Worm (Caenorhabditis elegans) whole organism, L4 larva: ENCODE measurements around the gene F15D4.4.
A peak's percentile ranks its signal among the peaks of the same experiment; 100 is the strongest.

Experiments
- F49E8.2 ChIP-seq: sonication (generic microtip); optimal IDR thresholded peaks from 2 replicates; lab custom pipeline; 2016; ENCODE audit warnings: missing compliant biosample characterization, mild to moderate bottlenecking, missing genetic modification characterization, borderline replicate concordance
- T20F7.1 ChIP-seq: fragments of 200-800 bp; sonication (Bioruptor generic); optimal IDR thresholded peaks from 2 replicates; lab custom pipeline; 2018; ENCODE audit warnings: mild to moderate bottlenecking, missing genetic modification characterization, missing compliant biosample characterization
- T26A8.4 ChIP-seq: fragments of 200-800 bp; sonication (Bioruptor generic); IDR thresholded peaks from 2 replicates; pipeline ENCODE4 v1.3.6; 2022; ENCODE audit warnings: missing genetic modification characterization, missing compliant biosample characterization
- Y75B8A.6 ChIP-seq: fragments of 200-800 bp; sonication (Bioruptor generic); IDR thresholded peaks from 2 replicates; pipeline ENCODE4 v1.3.6; 2022; ENCODE audit warnings: missing genetic modification reagents, missing genetic modification characterization, missing compliant biosample characterization
- aha-1 ChIP-seq: fragments of 150-350 bp; peaks from one replicate; lab custom pipeline; 2014; ENCODE audit warnings: missing biosample characterization, missing genetic modification characterization
- ama-1 ChIP-seq: fragments of 150-350 bp; optimal IDR thresholded peaks from 2 replicates; lab custom pipeline; 2014; ENCODE audit warnings: inconsistent platforms, mixed read lengths
- ceh-62 ChIP-seq: sonication (generic microtip); optimal IDR thresholded peaks from 2 replicates; lab custom pipeline; 2017; ENCODE audit warnings: missing biosample characterization, missing genetic modification characterization
- ces-1 ChIP-seq: fragments of 150-350 bp; sonication (generic microtip); optimal IDR thresholded peaks from 4 replicates; lab custom pipeline; 2014; ENCODE audit warnings: missing biosample characterization, missing genetic modification reagents, missing genetic modification characterization
- daf-16 ChIP-seq, 3 experiments: sonication (generic microtip); optimal IDR thresholded peaks; 2 replicates each; lab custom pipeline; 2016 to 2017; ENCODE audit warnings: missing genetic modification characterization in 3 of 3, missing genetic modification reagents in 3 of 3, mild to moderate bottlenecking in 2 of 3, missing compliant biosample characterization in 2 of 3, missing biosample characterization in 1 of 3, moderate library complexity in 1 of 3
- dmd-6 ChIP-seq: fragments of 200-800 bp; sonication (Bioruptor generic); IDR thresholded peaks from 2 replicates; pipeline ENCODE4 v1.3.6; 2022; ENCODE audit warnings: missing genetic modification reagents, missing genetic modification characterization, missing compliant biosample characterization
- dmd-8 ChIP-seq: fragments of 200-800 bp; sonication (Bioruptor generic); IDR thresholded peaks from 2 replicates; pipeline ENCODE4 v1.3.6; 2022; ENCODE audit warnings: missing genetic modification characterization, missing compliant biosample characterization
- dpl-1 ChIP-seq: fragments of 150-350 bp; optimal IDR thresholded peaks from 2 replicates; lab custom pipeline; 2014; ENCODE audit warnings: missing biosample characterization, missing genetic modification reagents, missing genetic modification characterization
- dve-1 ChIP-seq: sonication (generic microtip); optimal IDR thresholded peaks from 2 replicates; lab custom pipeline; 2017; ENCODE audit warnings: antibody characterized with exemption, mild to moderate bottlenecking, missing genetic modification characterization, missing compliant biosample characterization; ENCODE audit not compliant: insufficient read depth
- egl-27 ChIP-seq: sonication (generic microtip); optimal IDR thresholded peaks from 3 replicates; lab custom pipeline; 2017; ENCODE audit warnings: missing biosample characterization, missing genetic modification reagents, missing genetic modification characterization
- hif-1 ChIP-seq, 2 experiments: sonication (generic microtip); optimal IDR thresholded peaks; 2 replicates each; lab custom pipeline; 2016 to 2017; ENCODE audit warnings: missing compliant biosample characterization in 2 of 2, missing genetic modification characterization in 2 of 2, missing genetic modification reagents in 2 of 2, missing genotype in 2 of 2, mild to moderate bottlenecking in 1 of 2
- hlh-11 ChIP-seq: fragments of 200-800 bp; sonication (Bioruptor generic); optimal IDR thresholded peaks from 2 replicates; lab custom pipeline; 2018; ENCODE audit warnings: mild to moderate bottlenecking, missing genetic modification characterization, missing compliant biosample characterization
- hlh-30 ChIP-seq: sonication (generic microtip); optimal IDR thresholded peaks from 2 replicates; lab custom pipeline; 2017; ENCODE audit warnings: antibody characterized with exemption, mild to moderate bottlenecking, missing genetic modification characterization, missing compliant biosample characterization; ENCODE audit not compliant: insufficient read depth
- hmg-1.1 ChIP-seq: fragments of 200-800 bp; sonication (Bioruptor generic); IDR thresholded peaks from 2 replicates; pipeline ENCODE4 v1.3.6; 2022; ENCODE audit warnings: missing genetic modification reagents, missing genetic modification characterization, missing compliant biosample characterization
- lim-7 ChIP-seq: fragments of 200-800 bp; sonication (Bioruptor generic); IDR thresholded peaks from 2 replicates; pipeline ENCODE4 v1.3.6; 2022; ENCODE audit warnings: missing genetic modification characterization, missing compliant biosample characterization
- lin-1 ChIP-seq: fragments of 200-800 bp; sonication (Bioruptor generic); IDR thresholded peaks from 2 replicates; pipeline ENCODE4 v1.3.6; 2022; ENCODE audit warnings: missing genetic modification reagents, missing genetic modification characterization, missing compliant biosample characterization
- lin-13 ChIP-seq: fragments of 150-350 bp; optimal IDR thresholded peaks from 2 replicates; lab custom pipeline; 2014; ENCODE audit warnings: missing biosample characterization, missing genetic modification reagents, missing genetic modification characterization
- lin-38 ChIP-seq: fragments of 200-800 bp; sonication (Bioruptor generic); IDR thresholded peaks from 2 replicates; pipeline ENCODE4 v1.3.6; 2022; ENCODE audit warnings: missing genetic modification reagents, missing genetic modification characterization, missing compliant biosample characterization
- lsy-2 ChIP-seq, 2 experiments: fragments of 150-350 bp in 1 of 2; sonication (generic microtip) in 1 of 2; optimal IDR thresholded peaks; 2 replicates each; lab custom pipeline; 2014 to 2017; ENCODE audit warnings: missing biosample characterization in 2 of 2, missing genetic modification characterization in 2 of 2
- mdl-1 ChIP-seq, 2 experiments: fragments of 150-350 bp in 1 of 2; sonication (generic microtip) in 1 of 2; optimal IDR thresholded peaks; 2 replicates each; lab custom pipeline; 2014 to 2017; ENCODE audit warnings: missing biosample characterization in 2 of 2, missing genetic modification characterization in 2 of 2
- mep-1 ChIP-seq: fragments of 150-350 bp; sonication (generic microtip); optimal IDR thresholded peaks from 3 replicates; lab custom pipeline; 2014; ENCODE audit warnings: missing biosample characterization, missing genetic modification characterization
- mes-2 ChIP-seq: sonication (generic microtip); optimal IDR thresholded peaks from 2 replicates; lab custom pipeline; 2016; ENCODE audit warnings: missing genotype, mild to moderate bottlenecking, missing genetic modification characterization, missing compliant biosample characterization; ENCODE audit not compliant: poor library complexity, severe bottlenecking
- mxl-2 ChIP-seq: fragments of 200-800 bp; sonication (Bioruptor generic); conservative IDR thresholded peaks from 2 replicates; pipeline ENCODE4 v1.3.6; 2022; ENCODE audit warnings: missing genetic modification reagents, missing genetic modification characterization, missing compliant biosample characterization
- mxl-3 ChIP-seq: fragments of 200-800 bp; sonication (Bioruptor generic); optimal IDR thresholded peaks from 2 replicates; lab custom pipeline; 2018; ENCODE audit warnings: mild to moderate bottlenecking, missing genetic modification characterization, missing compliant biosample characterization
- nhr-11 ChIP-seq: fragments of 150-350 bp; optimal IDR thresholded peaks from 2 replicates; lab custom pipeline; 2014; ENCODE audit warnings: missing biosample characterization, missing genetic modification characterization
- nhr-28 ChIP-seq: fragments of 150-350 bp; optimal IDR thresholded peaks from 2 replicates; lab custom pipeline; 2014; ENCODE audit warnings: missing biosample characterization, missing genetic modification characterization
- nhr-6 ChIP-seq: fragments of 150-350 bp; optimal IDR thresholded peaks from 2 replicates; lab custom pipeline; 2014; ENCODE audit warnings: missing biosample characterization, missing genetic modification characterization
- pha-4 ChIP-seq, 2 experiments: fragments of 150-350 bp in 1 of 2; fragments of 200-800 bp in 1 of 2; sonication (Bioruptor generic) in 1 of 2; IDR thresholded peaks in 1 of 2; optimal IDR thresholded peaks in 1 of 2; 2 replicates each; pipeline versions ENCODE4 v1.3.6 to Lab custom; 2014 to 2022; ENCODE audit warnings: missing genetic modification characterization in 2 of 2, missing genetic modification reagents in 2 of 2, missing biosample characterization in 1 of 2, missing compliant biosample characterization in 1 of 2
- pqm-1 ChIP-seq: sonication (generic microtip); optimal IDR thresholded peaks from 2 replicates; lab custom pipeline; 2017; ENCODE audit warnings: missing biosample characterization, missing genetic modification characterization
- rbr-2 ChIP-seq: sonication (generic microtip); optimal IDR thresholded peaks from 2 replicates; lab custom pipeline; 2016; ENCODE audit warnings: missing genotype, missing genetic modification characterization, missing compliant biosample characterization
- saeg-2 ChIP-seq: fragments of 200-800 bp; sonication (Bioruptor generic); IDR thresholded peaks from 2 replicates; pipeline ENCODE4 v1.3.6; 2022; ENCODE audit warnings: missing genetic modification reagents, missing genetic modification characterization, missing compliant biosample characterization
- sdz-12 ChIP-seq: fragments of 200-800 bp; sonication (Bioruptor generic); optimal IDR thresholded peaks from 2 replicates; lab custom pipeline; 2018; ENCODE audit warnings: mild to moderate bottlenecking, missing genetic modification characterization, missing compliant biosample characterization
- set-16 ChIP-seq: fragments of 200-800 bp; sonication (Bioruptor generic); IDR thresholded peaks from 2 replicates; pipeline ENCODE4 v1.3.6; 2022; ENCODE audit warnings: missing genetic modification reagents, missing genetic modification characterization, missing compliant biosample characterization
- skn-1 ChIP-seq: fragments of 150-350 bp; optimal IDR thresholded peaks from 2 replicates; lab custom pipeline; 2014; ENCODE audit warnings: missing biosample characterization, missing genetic modification characterization
- spr-1 ChIP-seq: sonication (generic microtip); optimal IDR thresholded peaks from 2 replicates; lab custom pipeline; 2016; ENCODE audit warnings: mild to moderate bottlenecking, missing genetic modification characterization, missing compliant biosample characterization
- tra-1 ChIP-seq: fragments of 200-800 bp; sonication (Bioruptor generic); IDR thresholded peaks from 2 replicates; pipeline ENCODE4 v1.3.6; 2022; ENCODE audit warnings: missing genetic modification reagents, missing genetic modification characterization, missing compliant biosample characterization
- unc-62 ChIP-seq, 3 experiments: fragments of 150-350 bp in 1 of 3; sonication (generic microtip); optimal IDR thresholded peaks in 2 of 3; peaks in 1 of 3; 1 replicate in 1 of 3; 2 replicates in 2 of 3; lab custom pipeline; 2014 to 2017; ENCODE audit warnings: missing biosample characterization in 3 of 3, missing genetic modification characterization in 3 of 3, missing genetic modification reagents in 3 of 3, missing genotype in 1 of 3
- vab-7 ChIP-seq: fragments of 200-800 bp; sonication (Bioruptor generic); IDR thresholded peaks from 2 replicates; pipeline ENCODE4 v1.3.6; 2022; ENCODE audit warnings: missing genetic modification reagents, missing genetic modification characterization, missing compliant biosample characterization

F15D4.4 gene

DNA sequence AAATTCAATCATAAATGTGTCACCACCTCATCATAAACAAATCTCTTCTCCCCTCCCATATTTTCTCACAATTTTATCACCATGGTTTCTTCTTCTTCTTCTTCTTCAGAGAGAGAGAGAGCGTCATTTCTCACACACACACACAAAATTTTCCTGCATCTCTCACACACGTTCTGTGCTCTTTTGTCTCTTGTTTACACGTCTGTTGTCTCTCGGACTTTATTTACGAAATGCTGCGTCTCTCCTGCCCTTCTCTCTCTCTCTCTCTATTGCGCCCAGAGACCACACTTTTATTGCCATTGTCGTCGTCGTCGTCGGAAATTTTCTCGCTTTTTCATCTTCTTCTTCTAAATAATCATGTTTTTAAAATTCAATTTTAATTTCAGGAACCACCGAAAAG is 47.8 kb downstream of the F15D4.4 start, which contains the start of gene lec-1:
lec-1 (plus strand) TSS at position 387 of the 400 bp plus-strand sequence.
- TF ChIP-seq hif-1 (tag; optimal IDR thresholded peaks at IDR 0.05; lab: Kevin White, UChicago) (peak in 1 of 2 experiments; percentile 3), mxl-3 (GFP tag; lab: Kevin White, UChicago) (peak; percentile 51), pqm-1 (tag; lab: Kevin White, UChicago) (peak; percentile 49), hlh-11 (tag; lab: Kevin White, UChicago) (peak; percentile 72), aha-1 (tag; lab: Kevin White, UChicago) (peak; percentile 85), daf-16 (GFP tag; optimal IDR thresholded peaks at IDR 0.05; lab: Kevin White, UChicago) (peak in 1 of 2 experiments; percentile 51), daf-16 (tag; optimal IDR thresholded peaks at IDR 0.05; lab: Kevin White, UChicago) (peak; percentile 97), set-16 (0 out of 2 replicates have a peak, but pooled peaks have one; percentile 11), dve-1 (tag; lab: Kevin White, UChicago) (peak; percentile 78), hlh-30 (peak; percentile 45), T20F7.1 (peak; percentile 60), dmd-8 (GFP tag; lab: Robert Waterston, UW) (no peak), dmd-6 (GFP tag; lab: Robert Waterston, UW) (peak; percentile 37; the same call in 1 of the 2 replicates), lin-38 (peak; percentile 37; the same call in 1 of the 2 replicates), lim-7 (GFP tag; lab: Robert Waterston, UW) (0 out of 2 replicates have a peak, but pooled peaks have one; percentile 6), mep-1 (tag; lab: Kevin White, UChicago) (peak; percentile 70), Y75B8A.6 (GFP tag; lab: Robert Waterston, UW) (no peak), spr-1 (no peak), nhr-11 (tag; lab: Kevin White, UChicago) (peak; percentile 70), pha-4 (GFP tag; IDR thresholded peaks at IDR 0.05; lab: Robert Waterston, UW) (peak; percentile 13; the same call in 1 of the 2 replicates), pha-4 (tag; optimal IDR thresholded peaks at IDR 0.05; lab: Kevin White, UChicago) (peak; percentile 91), F49E8.2 (tag; lab: Kevin White, UChicago) (no peak), saeg-2 (GFP tag; lab: Robert Waterston, UW) (no peak), dpl-1 (GFP tag; lab: Kevin White, UChicago) (peak; percentile 27), skn-1 (tag; lab: Kevin White, UChicago) (no peak), nhr-28 (peak; percentile 63), nhr-6 (peak; percentile 15), lsy-2 (tag; optimal IDR thresholded peaks at IDR 0.05; lab: Kevin White, UChicago) (peak in 1 of 2 experiments; percentile 64), lin-13 (GFP tag; lab: Kevin White, UChicago) (peak; percentile 11), vab-7 (GFP tag; lab: Robert Waterston, UW) (no peak), mes-2 (tag; lab: Kevin White, UChicago) (peak; percentile 60), rbr-2 (peak; percentile 59), unc-62 (GFP tag; optimal IDR thresholded peaks at IDR 0.05 in 1 of 2; lab: Kevin White, UChicago) (peak in 1 of 2 experiments; percentile 50), unc-62 (tag; optimal IDR thresholded peaks at IDR 0.05; lab: Kevin White, UChicago) (no peak), ama-1 (lab: Kevin White, UChicago) (peak; percentile 74), tra-1 (GFP tag; lab: Robert Waterston, UW) (0 out of 2 replicates have a peak, but pooled peaks have one; percentile 16), hmg-1.1 (GFP tag; lab: Robert Waterston, UW) (peak; percentile 67), ceh-62 (tag; lab: Kevin White, UChicago) (no peak), mdl-1 (tag; optimal IDR thresholded peaks at IDR 0.05; lab: Kevin White, UChicago) (peak in 1 of 2 experiments; percentile 64)

DNA sequence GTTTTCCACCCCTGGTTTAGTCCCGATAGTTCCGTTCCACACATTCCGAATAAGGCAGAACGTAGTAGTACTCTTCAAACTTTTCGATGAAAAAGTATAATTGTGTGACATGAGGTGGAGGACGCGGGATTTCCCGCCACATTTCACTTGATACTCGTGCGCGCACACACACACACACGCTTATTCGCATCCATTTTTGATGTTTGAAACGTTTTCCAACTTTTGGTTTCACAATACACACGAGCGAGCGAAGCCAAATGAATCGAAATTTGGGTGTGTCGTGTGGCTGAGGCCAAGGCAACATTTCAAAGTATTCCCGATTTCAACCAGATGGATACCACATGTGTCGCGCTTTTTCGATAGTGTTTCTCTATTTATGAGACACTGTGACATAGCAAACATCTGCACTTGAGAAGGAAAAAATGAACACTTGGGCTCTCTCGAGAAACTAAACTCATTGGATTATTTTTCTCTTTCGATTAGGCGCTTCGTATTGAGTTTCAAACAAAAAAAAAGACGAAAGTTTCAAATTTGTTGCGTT is 49.3 kb downstream of the F15D4.4 start:
- TF ChIP-seq egl-27 (tag; lab: Kevin White, UChicago), result no peak
- 0 out of 2 replicates have a peak, but pooled peaks have one; percentile 34 for TF ChIP-seq hmg-1.1 (GFP tag; lab: Robert Waterston, UW)
- TF ChIP-seq ces-1, result no peak
- TF ChIP-seq mxl-2 (GFP tag; lab: Robert Waterston, UW), result no peak
- TF ChIP-seq mdl-1 (tag; optimal IDR thresholded peaks at IDR 0.05; lab: Kevin White, UChicago), result peak in 1 of 2 experiments; percentile 35
- TF ChIP-seq lin-1 (GFP tag; lab: Robert Waterston, UW), result no peak
- TF ChIP-seq hlh-30, result peak; percentile 43
- TF ChIP-seq mxl-3 (GFP tag; lab: Kevin White, UChicago), result peak; percentile 46
- 0 out of 2 replicates have a peak, but pooled peaks have one; percentile 15 for TF ChIP-seq T26A8.4 (GFP tag; lab: Robert Waterston, UW)
- TF ChIP-seq sdz-12, result no peak
